Worm (Caenorhabditis elegans): Measurements from ENCODE around the gene mbk-2.

DNA sequence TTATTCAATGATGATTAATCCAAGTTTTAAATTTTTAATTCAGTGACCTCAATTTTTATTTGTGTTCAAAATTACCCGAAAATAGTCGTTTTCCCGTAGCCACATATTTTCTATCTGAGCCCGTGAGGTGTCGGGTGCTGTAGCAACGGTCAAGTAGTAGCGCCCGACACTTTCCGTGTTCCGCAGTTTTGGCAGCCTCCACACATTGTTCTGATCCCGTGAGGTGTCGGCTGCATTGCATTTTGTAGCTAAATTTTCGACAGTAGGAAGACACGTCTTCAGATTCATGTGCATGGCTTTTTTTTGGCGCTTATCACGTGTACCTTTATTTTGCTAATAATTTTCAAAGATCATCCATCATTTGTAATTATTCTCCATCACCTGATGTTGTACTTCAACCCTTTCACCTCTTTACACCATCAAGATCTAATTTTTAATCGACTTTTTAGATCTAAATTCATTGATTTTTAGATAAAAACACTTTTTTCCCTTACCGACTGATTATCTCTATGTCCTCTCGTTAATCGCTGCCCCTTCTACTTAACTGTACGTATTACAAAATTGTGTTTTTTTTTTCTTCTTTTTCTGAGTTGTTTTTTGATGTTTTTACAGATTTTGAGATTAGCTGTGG, 4.9 kb downstream of the mbk-2 start:
- no peak for TF ChIP-seq nhr-28 (tag; optimal IDR thresholded peaks at IDR 0.05)
- no peak for TF ChIP-seq nhr-237 (tag; optimal IDR thresholded peaks at IDR 0.05)
- TF ChIP-seq ztf-11 (tag; optimal IDR thresholded peaks at IDR 0.05), result no peak
- TF ChIP-seq pha-4 (tag; optimal IDR thresholded peaks at IDR 0.05), result no peak
- no peak for TF ChIP-seq unc-62 (GFP tag; optimal IDR thresholded peaks at IDR 0.05)
- no peak for TF ChIP-seq nhr-12 (tag; optimal IDR thresholded peaks at IDR 0.05)
- TF ChIP-seq hlh-1 (tag; optimal IDR thresholded peaks at IDR 0.05), result no peak
- no peak for TF ChIP-seq lin-13 (tag; optimal IDR thresholded peaks at IDR 0.05)
- no peak for TF ChIP-seq snpc-4 (tag; optimal IDR thresholded peaks at IDR 0.05)
- no peak for TF ChIP-seq ces-1 (GFP tag; optimal IDR thresholded peaks at IDR 0.05)
- TF ChIP-seq elt-1 (tag; optimal IDR thresholded peaks at IDR 0.05; ENCODE audit: borderline replicate concordance, insufficient read depth), result peak; percentile 46
- TF ChIP-seq blmp-1 (tag; optimal IDR thresholded peaks at IDR 0.05), result no peak
- no peak for TF ChIP-seq ceh-39 (tag; optimal IDR thresholded peaks at IDR 0.05)
- TF ChIP-seq lsy-2 (tag; optimal IDR thresholded peaks at IDR 0.05), result no peak
